Worm (Caenorhabditis elegans): ENCODE measurements around the gene arp-6.

- no peak for TF ChIP-seq ets-7 (tag; optimal IDR thresholded peaks at IDR 0.05)
- TF ChIP-seq ama-1 (optimal IDR thresholded peaks at IDR 0.05), result no peak
- no peak for TF ChIP-seq aly-1 (tag; optimal IDR thresholded peaks at IDR 0.05)
- TF ChIP-seq tra-4 (tag; optimal IDR thresholded peaks at IDR 0.05), result no peak
- TF ChIP-seq F13C5.2 (tag; optimal IDR thresholded peaks at IDR 0.05), result no peak
- TF ChIP-seq B0310.2 (tag; optimal IDR thresholded peaks at IDR 0.05), result no peak
- no peak for TF ChIP-seq pes-1 (GFP tag; IDR thresholded peaks at IDR 0.05)
- no peak for TF ChIP-seq flt-1 (GFP tag; IDR thresholded peaks at IDR 0.05)
- TF ChIP-seq hmg-4 (GFP tag; optimal IDR thresholded peaks at IDR 0.05), result no peak
- TF ChIP-seq hnd-1 (tag; optimal IDR thresholded peaks at IDR 0.05), result no peak
These were observed 21.6 kb upstream of the arp-6 start, which contains the start of gene T05H10.8 for ce11 chrII:8058769-8059168.
